Worm (Caenorhabditis elegans) whole organism, L4/young adult: ENCODE data around the gene T01G5.7.

ENCODE experiments used
- W03F9.2 ChIP-seq: fragments of 150-350 bp; optimal IDR thresholded peaks from 2 replicates; lab custom pipeline; 2014; ENCODE audit warnings: missing biosample characterization, missing genetic modification characterization
- him-1 ChIP-seq: sonication (generic microtip); optimal IDR thresholded peaks from 2 replicates; lab custom pipeline; 2016; ENCODE audit warnings: missing genotype, missing genetic modification reagents, missing genetic modification characterization, missing compliant biosample characterization

DNA sequence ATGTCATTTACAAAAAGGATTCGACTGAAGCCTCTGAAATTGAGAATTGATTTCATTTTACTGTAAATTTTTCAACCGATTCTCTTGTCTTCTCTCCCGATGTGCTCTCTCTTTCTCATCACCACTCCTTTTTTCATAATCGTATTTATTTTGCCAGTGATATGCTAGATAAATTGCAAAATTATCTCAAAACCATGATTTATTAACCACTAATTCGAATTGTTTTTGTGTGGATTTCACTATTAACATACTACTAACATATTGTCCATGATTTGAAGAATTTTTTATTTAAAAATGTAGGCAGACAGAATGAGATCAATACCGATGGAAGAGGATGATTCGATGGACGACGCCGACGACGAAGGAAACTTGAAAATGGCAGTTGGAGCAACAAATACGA, 44.6 kb upstream of the T01G5.7 start, which contains the start of gene C25D7.10:
- TF ChIP-seq him-1 (tag; lab: Kevin White, UChicago) (no peak), W03F9.2 (tag; lab: Kevin White, UChicago) (no peak)
